Fruit fly (Drosophila melanogaster) whole organism: ENCODE data around the gene dbr.

Experiments used
- CG8478 ChIP-seq: fragments of >200 bp; optimal IDR thresholded peaks from 2 replicates; lab custom pipeline; 2018; ENCODE audit warnings: inconsistent platforms
- pan ChIP-seq: fragments of >200 bp; optimal IDR thresholded peaks from 2 replicates; lab custom pipeline; 2017

DNA sequence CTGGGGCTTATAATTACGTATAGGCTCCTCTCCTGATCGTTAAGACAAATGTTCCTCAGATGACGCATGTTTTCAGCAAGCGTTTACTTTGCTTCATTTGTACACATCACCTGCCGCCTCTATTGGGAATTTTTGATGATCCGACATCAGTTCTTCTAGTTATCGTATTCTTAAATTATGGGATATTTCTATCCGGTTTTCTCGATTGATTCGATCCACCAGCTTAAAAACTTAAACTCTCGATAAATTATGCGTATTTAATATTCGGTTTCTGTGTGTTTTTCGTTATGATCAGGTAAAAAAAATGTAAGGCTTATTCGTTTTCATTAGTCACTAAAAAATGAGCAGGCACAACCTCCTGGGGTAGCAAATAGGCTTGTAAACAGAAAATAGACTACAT, 13.2 kb upstream of the dbr start:
- TF ChIP-seq pan (lab: Kevin White, UChicago) (no peak), CG8478 (no peak)
